Fruit fly (Drosophila melanogaster) whole organism, prepupa: ENCODE measurements around the gene CG32444.

ENCODE experiments used
- CG15336 ChIP-seq: fragments of 200-800 bp; sonication (Bioruptor generic); IDR thresholded peaks from 2 replicates; pipeline ENCODE4 v1.3.6; 2022; ENCODE audit warnings: missing biosample characterization, missing genetic modification characterization
- CG1621 ChIP-seq: fragments of 200-800 bp; sonication (Bioruptor generic); optimal IDR thresholded peaks from 3 replicates; lab custom pipeline; 2018; ENCODE audit warnings: missing biosample characterization, mild to moderate bottlenecking, missing genetic modification characterization
- CG8119 ChIP-seq: fragments of 200-800 bp; sonication (Bioruptor generic); IDR thresholded peaks from 3 replicates; pipeline ENCODE4 v1.3.6; 2022; ENCODE audit warnings: missing biosample characterization, missing genetic modification characterization
- Eip75B ChIP-seq: fragments of 200-800 bp; sonication (Bioruptor generic); optimal IDR thresholded peaks from 3 replicates; lab custom pipeline; 2016; ENCODE audit warnings: missing biosample characterization, missing genetic modification characterization
- Hr4 ChIP-seq: fragments of 200-800 bp; sonication (Bioruptor generic); optimal IDR thresholded peaks from 3 replicates; lab custom pipeline; 2016; ENCODE audit warnings: missing biosample characterization, missing genetic modification characterization
- Met ChIP-seq: fragments of 200-800 bp; sonication (Bioruptor generic); optimal IDR thresholded peaks from 3 replicates; lab custom pipeline; 2016; ENCODE audit warnings: missing biosample characterization, missing genetic modification characterization
- OdsH ChIP-seq: fragments of 200-800 bp; sonication (Bioruptor generic); optimal IDR thresholded peaks from 3 replicates; lab custom pipeline; 2016; ENCODE audit warnings: missing biosample characterization, missing genetic modification characterization
- dsx ChIP-seq: fragments of 200-800 bp; optimal IDR thresholded peaks from 3 replicates; lab custom pipeline; 2019; ENCODE audit warnings: missing biosample characterization, mild to moderate bottlenecking, missing genetic modification characterization, moderate library complexity; ENCODE audit not compliant: poor library complexity, severe bottlenecking
- fkh ChIP-seq: fragments of 200-800 bp; sonication (Bioruptor generic); optimal IDR thresholded peaks from 3 replicates; lab custom pipeline; 2017; ENCODE audit warnings: missing biosample characterization, mild to moderate bottlenecking, missing genetic modification characterization, moderate library complexity
- spab ChIP-seq: fragments of 200-800 bp; sonication (Bioruptor generic); optimal IDR thresholded peaks from 2 replicates; lab custom pipeline; 2017; ENCODE audit warnings: missing biosample characterization, mild to moderate bottlenecking, missing genetic modification characterization, missing genetic modification reagents
- topi ChIP-seq: fragments of 200-800 bp; sonication (Bioruptor generic); optimal IDR thresholded peaks from 3 replicates; lab custom pipeline; 2016; ENCODE audit warnings: missing biosample characterization, missing genetic modification characterization

- no peak for TF ChIP-seq CG15336 (GFP tag; lab: Robert Waterston, UW)
- no peak for TF ChIP-seq dsx (GFP tag; lab: Kevin White, UChicago)
- TF ChIP-seq CG8119 (GFP tag; lab: Robert Waterston, UW), result no peak
- no peak for TF ChIP-seq CG1621 (tag; lab: Kevin White, UChicago)
- no peak for TF ChIP-seq fkh (GFP tag; lab: Kevin White, UChicago)
- no peak for TF ChIP-seq Met (GFP tag; lab: Kevin White, UChicago)
- TF ChIP-seq Eip75B, result no peak
- TF ChIP-seq Hr4 (GFP tag; lab: Kevin White, UChicago), result no peak
- no peak for TF ChIP-seq OdsH
- no peak for TF ChIP-seq topi
- TF ChIP-seq spab, result no peak
Measured at dm6 chr3L:21639059-21639458, 2.3 kb downstream of the CG32444 start, which contains the start of gene CG32445.
